Worm (Caenorhabditis elegans): ENCODE measurements around the gene ver-1.

The ver-1 gene

DNA sequence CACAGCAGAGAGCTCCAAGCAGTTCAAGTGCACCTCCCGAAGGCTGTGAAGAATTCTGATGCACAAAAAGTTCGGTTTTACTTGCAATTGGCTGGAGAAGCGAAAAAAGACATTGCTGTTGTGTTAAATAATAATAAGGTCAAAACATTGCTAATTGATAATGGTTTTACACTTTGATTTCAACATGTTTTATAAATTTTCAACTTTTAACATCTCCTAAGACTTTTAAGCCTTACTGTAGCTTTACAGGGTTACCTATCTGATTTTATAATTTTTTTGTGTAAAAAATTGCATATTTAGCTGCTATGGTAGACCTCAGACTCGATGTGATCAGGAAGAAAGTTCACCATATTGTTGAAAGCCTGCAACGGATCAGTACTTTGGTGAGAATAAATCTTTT lies 22.4 kb upstream of the ver-1 start, which contains the start of gene pals-25:
TSS of gene pals-25 (plus strand) at position 301 of the 400 bp plus-strand sequence.
- TF ChIP-seq mab-9 (GFP tag; IDR thresholded peaks at IDR 0.05): no peak
- no peak for TF ChIP-seq ceh-82 (tag; optimal IDR thresholded peaks at IDR 0.05)
- no peak for TF ChIP-seq unc-130 (tag; optimal IDR thresholded peaks at IDR 0.05)
- no peak for TF ChIP-seq hlh-4 (tag; optimal IDR thresholded peaks at IDR 0.05)
- TF ChIP-seq nhr-77 (tag; optimal IDR thresholded peaks at IDR 0.05): no peak
- TF ChIP-seq nhr-11 (tag; optimal IDR thresholded peaks at IDR 0.05): no peak
- TF ChIP-seq pax-3 (tag; optimal IDR thresholded peaks at IDR 0.05): no peak
- TF ChIP-seq lin-15B (tag; optimal IDR thresholded peaks at IDR 0.05): no peak
- no peak for TF ChIP-seq mef-2 (tag; optimal IDR thresholded peaks at IDR 0.05)
- no peak for TF ChIP-seq blmp-1 (tag; optimal IDR thresholded peaks at IDR 0.05)
- TF ChIP-seq dpl-1 (GFP tag; optimal IDR thresholded peaks at IDR 0.05): no peak
- no peak for TF ChIP-seq nhr-237 (tag; optimal IDR thresholded peaks at IDR 0.05)
- TF ChIP-seq nhr-90 (tag; optimal IDR thresholded peaks at IDR 0.05; ENCODE audit: poor library complexity): no peak
- TF ChIP-seq efl-3 (GFP tag; optimal IDR thresholded peaks at IDR 0.05): no peak
- no peak for TF ChIP-seq nhr-28 (tag; optimal IDR thresholded peaks at IDR 0.05)
- TF ChIP-seq vab-15 (tag; optimal IDR thresholded peaks at IDR 0.05): no peak
- TF ChIP-seq zip-4 (GFP tag; optimal IDR thresholded peaks at IDR 0.05): no peak
- no peak for TF ChIP-seq nhr-47 (tag; optimal IDR thresholded peaks at IDR 0.05)

DNA sequence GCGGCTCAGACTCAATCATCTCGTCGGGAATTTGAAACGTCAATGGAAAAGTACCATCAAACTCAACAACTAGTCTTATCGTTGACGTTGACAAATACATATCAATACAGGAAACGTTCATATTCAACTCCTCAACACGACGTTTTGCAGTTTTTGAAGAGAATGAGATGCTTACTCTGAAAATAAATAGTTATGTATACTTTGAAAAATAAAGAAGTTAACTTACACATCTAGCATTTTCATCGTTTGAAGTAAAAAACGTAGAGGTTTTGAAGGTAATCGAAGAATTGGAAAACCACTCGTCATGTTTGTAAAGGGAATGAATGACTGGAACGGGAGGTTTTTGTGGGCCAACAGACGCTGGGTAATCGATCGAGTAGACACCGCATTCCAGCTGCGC lies 15.7 kb upstream of the ver-1 start, which contains the start of gene fbxb-81:
TSS of gene fbxb-81 (minus strand) at position 314 of the 400 bp plus-strand sequence.
- TF ChIP-seq snu-23 (GFP tag; optimal IDR thresholded peaks at IDR 0.05): no peak

DNA sequence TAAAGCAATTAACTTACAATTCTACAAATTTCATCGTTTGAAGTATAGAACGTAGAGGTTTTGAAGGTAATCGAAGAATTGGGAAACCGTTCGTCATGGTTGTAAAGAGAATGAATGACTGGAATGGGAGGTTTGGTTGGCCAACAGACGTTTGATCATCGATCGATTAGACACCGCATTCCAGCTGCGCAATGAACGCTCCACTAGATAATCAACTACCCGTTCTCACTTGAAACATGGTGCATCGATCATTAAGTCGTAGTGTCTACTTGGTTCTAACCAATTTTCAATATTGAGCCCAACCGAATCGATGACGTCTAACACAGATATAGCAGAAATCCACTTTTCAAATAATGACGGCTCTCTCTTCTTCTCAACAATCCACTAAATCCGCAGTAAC lies 13.5 kb upstream of the ver-1 start, which contains the start of gene fbxb-82:
TSS of gene fbxb-82 (minus strand) at position 101 of the 400 bp plus-strand sequence.
- TF ChIP-seq efl-1 (optimal IDR thresholded peaks at IDR 0.05) (no peak), efl-1 (GFP tag; optimal IDR thresholded peaks at IDR 0.05 in 1 of 2) (peak in 1 of 2 experiments; percentile 1), unc-86 (tag; optimal IDR thresholded peaks at IDR 0.05) (no peak)

DNA sequence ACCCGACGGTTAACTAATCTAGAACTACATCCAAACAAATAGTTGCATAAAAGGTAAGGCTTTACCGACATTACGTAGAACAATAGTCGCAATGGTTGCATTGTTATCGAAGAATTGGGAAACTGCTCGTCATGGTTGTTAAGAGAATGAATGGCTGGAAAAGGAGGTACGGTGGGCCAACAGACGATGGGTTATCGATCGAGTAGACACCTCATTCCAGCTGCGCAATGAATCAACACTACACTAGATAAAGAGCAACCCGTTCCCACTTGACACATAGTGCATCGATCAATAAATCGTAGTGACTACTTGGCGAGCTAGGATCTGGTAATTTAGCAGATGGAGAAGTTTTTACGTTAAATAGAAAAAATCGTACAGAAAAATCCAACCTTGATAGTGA lies 11.5 kb upstream of the ver-1 start, which contains the start of the genes T17A3.12 and fbxb-83:
TSS of gene T17A3.12 (minus strand) at position 101 of the 400 bp plus-strand sequence.
TSS of gene fbxb-83 (minus strand) at position 134 of the 400 bp plus-strand sequence.
- TF ChIP-seq ceh-90 (tag; optimal IDR thresholded peaks at IDR 0.05) (no peak), fkh-8 (tag; optimal IDR thresholded peaks at IDR 0.05) (no peak), nhr-90 (tag; optimal IDR thresholded peaks at IDR 0.05; ENCODE audit: poor library complexity) (no peak), lin-14 (GFP tag; optimal IDR thresholded peaks at IDR 0.05) (no peak), fkh-4 (tag; optimal IDR thresholded peaks at IDR 0.05; ENCODE audit: borderline replicate concordance) (no peak), aha-1 (tag; optimal IDR thresholded peaks at IDR 0.05) (no peak), pqm-1 (tag; optimal IDR thresholded peaks at IDR 0.05) (no peak), efl-3 (GFP tag; optimal IDR thresholded peaks at IDR 0.05) (no peak), skn-1 (tag; optimal IDR thresholded peaks at IDR 0.05) (no peak), F16B12.6 (tag; optimal IDR thresholded peaks at IDR 0.05) (no peak), aly-2 (tag; optimal IDR thresholded peaks at IDR 0.05) (no peak), efl-1 (optimal IDR thresholded peaks at IDR 0.05) (no peak), efl-1 (GFP tag; optimal IDR thresholded peaks at IDR 0.05 in 1 of 2) (no peak), snu-23 (GFP tag; optimal IDR thresholded peaks at IDR 0.05) (no peak), sptf-1 (tag; optimal IDR thresholded peaks at IDR 0.05) (no peak), unc-86 (tag; optimal IDR thresholded peaks at IDR 0.05) (no peak), nhr-84 (tag; optimal IDR thresholded peaks at IDR 0.05) (no peak), ets-5 (GFP tag; IDR thresholded peaks at IDR 0.05) (no peak), xbp-1 (tag; optimal IDR thresholded peaks at IDR 0.05) (no peak), Y116A8C.19 (tag; optimal IDR thresholded peaks at IDR 0.05; ENCODE audit: borderline replicate concordance) (no peak), lsy-2 (tag; optimal IDR thresholded peaks at IDR 0.05) (no peak)
